Fruit fly (Drosophila melanogaster) whole organism, embryonic: ENCODE results near the gene CG8993.
A peak's percentile ranks its signal among the peaks of the same experiment; 100 is the strongest.

ENCODE experiments used
- ATbp ChIP-seq: fragments of 200-800 bp; sonication (Bioruptor generic); optimal IDR thresholded peaks from 2 replicates; lab custom pipeline; 2017; ENCODE audit warnings: missing biosample characterization, mild to moderate bottlenecking, missing genetic modification characterization, missing genetic modification reagents
- Asciz ChIP-seq: fragments of 200-800 bp; sonication (Bioruptor generic); optimal IDR thresholded peaks from 2 replicates; lab custom pipeline; 2017; ENCODE audit warnings: missing biosample characterization, mild to moderate bottlenecking, missing genetic modification characterization, missing genetic modification reagents
- B-H2 ChIP-seq: fragments of 200-800 bp; sonication (Bioruptor generic); optimal IDR thresholded peaks from 2 replicates; lab custom pipeline; 2018; ENCODE audit warnings: missing biosample characterization, mild to moderate bottlenecking, missing genetic modification characterization
- CG10209 ChIP-seq: fragments of 200-800 bp; sonication (Bioruptor generic); optimal IDR thresholded peaks from 3 replicates; lab custom pipeline; 2017; ENCODE audit warnings: missing biosample characterization, mild to moderate bottlenecking, missing genetic modification characterization, missing genetic modification reagents
- CG10543 ChIP-seq: fragments of 200-800 bp; sonication (Bioruptor generic); optimal IDR thresholded peaks from 3 replicates; lab custom pipeline; 2017; ENCODE audit warnings: missing biosample characterization, mild to moderate bottlenecking, missing genetic modification characterization, moderate library complexity
- CG10979 ChIP-seq: fragments of 200-800 bp; sonication (Bioruptor generic); optimal IDR thresholded peaks from 2 replicates; lab custom pipeline; 2018; ENCODE audit warnings: missing biosample characterization, mild to moderate bottlenecking, missing genetic modification characterization, moderate library complexity
- CG11085 ChIP-seq: fragments of 200-800 bp; sonication (Bioruptor generic); IDR thresholded peaks from 2 replicates; pipeline ENCODE4 v1.3.6; 2022; ENCODE audit warnings: missing biosample characterization, missing genetic modification characterization
- CG12391 ChIP-seq: fragments of 200-800 bp; sonication (Bioruptor generic); optimal IDR thresholded peaks from 3 replicates; lab custom pipeline; 2018; ENCODE audit warnings: missing biosample characterization, mild to moderate bottlenecking, missing genetic modification characterization, moderate library complexity
- CG13894 ChIP-seq: fragments of 200-800 bp; sonication (Bioruptor generic); optimal IDR thresholded peaks from 3 replicates; lab custom pipeline; 2018; ENCODE audit warnings: missing biosample characterization, mild to moderate bottlenecking, missing genetic modification characterization, moderate library complexity
- CG1602 ChIP-seq: fragments of 200-800 bp; sonication (Bioruptor generic); optimal IDR thresholded peaks from 3 replicates; lab custom pipeline; 2016; ENCODE audit warnings: missing biosample characterization, missing genetic modification characterization
- CG17359 ChIP-seq: fragments of 200-800 bp; sonication (Bioruptor generic); optimal IDR thresholded peaks from 3 replicates; lab custom pipeline; 2018; ENCODE audit warnings: missing biosample characterization, mild to moderate bottlenecking, missing genetic modification characterization, moderate library complexity
- CG2889 ChIP-seq: fragments of 200-800 bp; sonication (Bioruptor generic); IDR thresholded peaks from 3 replicates; pipeline ENCODE4 v1.3.6; 2022; ENCODE audit warnings: missing biosample characterization, missing genetic modification characterization
- CG30431 ChIP-seq: fragments of 200-800 bp; sonication (Bioruptor generic); optimal IDR thresholded peaks from 2 replicates; lab custom pipeline; 2017; ENCODE audit warnings: missing biosample characterization, missing genetic modification characterization
- CG3847 ChIP-seq: fragments of 200-800 bp; sonication (Bioruptor generic); IDR thresholded peaks from 2 replicates; pipeline ENCODE4 v1.3.6; 2022; ENCODE audit warnings: missing biosample characterization, missing genetic modification characterization
- CG6175 ChIP-seq: fragments of 200-800 bp; sonication (Bioruptor generic); IDR thresholded peaks from 3 replicates; pipeline ENCODE4 v1.3.6; 2022; ENCODE audit warnings: missing biosample characterization, missing genetic modification characterization
- CG6765 ChIP-seq: fragments of 200-800 bp; sonication (Bioruptor generic); optimal IDR thresholded peaks from 3 replicates; lab custom pipeline; 2017; ENCODE audit warnings: missing biosample characterization, mild to moderate bottlenecking, missing genetic modification characterization
- CG7928 ChIP-seq: fragments of 200-800 bp; sonication (Bioruptor generic); optimal IDR thresholded peaks from 2 replicates; lab custom pipeline; 2017; ENCODE audit warnings: missing biosample characterization, mild to moderate bottlenecking, missing genetic modification characterization
- CG9727 ChIP-seq: fragments of 200-800 bp; sonication (Bioruptor generic); optimal IDR thresholded peaks from 3 replicates; lab custom pipeline; 2017; ENCODE audit warnings: missing biosample characterization, mild to moderate bottlenecking, missing genetic modification characterization
- CG9876 ChIP-seq: fragments of 200-800 bp; sonication (Bioruptor generic); optimal IDR thresholded peaks from 2 replicates; lab custom pipeline; 2016; ENCODE audit warnings: missing biosample characterization, missing genetic modification characterization
- Dp ChIP-seq: fragments of 200-800 bp; sonication (Bioruptor generic); optimal IDR thresholded peaks from 2 replicates; lab custom pipeline; 2018; ENCODE audit warnings: missing biosample characterization, mild to moderate bottlenecking, missing genetic modification characterization, moderate library complexity
- HHEX ChIP-seq: fragments of 200-800 bp; sonication (Bioruptor generic); optimal IDR thresholded peaks from 3 replicates; lab custom pipeline; 2017; ENCODE audit warnings: missing biosample characterization, mild to moderate bottlenecking, missing genetic modification characterization, missing genetic modification reagents
- HmgZ ChIP-seq: fragments of 200-800 bp; sonication (Bioruptor generic); optimal IDR thresholded peaks from 2 replicates; lab custom pipeline; 2018; ENCODE audit warnings: missing biosample characterization, mild to moderate bottlenecking, missing genetic modification characterization
- Hr78 ChIP-seq, 2 experiments: fragments of 200-800 bp in 1 of 2; fragments of >200 bp in 1 of 2; sonication (Bioruptor generic) in 1 of 2; optimal IDR thresholded peaks; 2 replicates each; lab custom pipeline; 2017 to 2019; ENCODE audit warnings: missing biosample characterization in 2 of 2, missing genetic modification characterization in 2 of 2, mild to moderate bottlenecking in 1 of 2, moderate library complexity in 1 of 2
- MBD-R2 ChIP-seq: fragments of 200-800 bp; sonication (Bioruptor generic); IDR thresholded peaks from 2 replicates; pipeline ENCODE4 v1.3.6; 2022; ENCODE audit warnings: missing biosample characterization, missing genetic modification characterization
- Mad ChIP-seq: fragments of 200-800 bp; sonication (Bioruptor generic); optimal IDR thresholded peaks from 2 replicates; lab custom pipeline; 2016; ENCODE audit warnings: missing biosample characterization, missing genetic modification characterization
- Meics ChIP-seq: fragments of 200-800 bp; sonication (Bioruptor generic); optimal IDR thresholded peaks from 2 replicates; lab custom pipeline; 2017; ENCODE audit warnings: missing biosample characterization, mild to moderate bottlenecking, missing genetic modification characterization
- Taf1 ChIP-seq: fragments of 200-800 bp; sonication (Bioruptor generic); IDR thresholded peaks from 2 replicates; pipeline ENCODE4 v1.3.6; 2022; ENCODE audit warnings: missing biosample characterization, missing genetic modification characterization
- al ChIP-seq: fragments of 200-800 bp; sonication (Bioruptor generic); IDR thresholded peaks from 2 replicates; pipeline ENCODE4 v1.3.6; 2022; ENCODE audit warnings: missing biosample characterization, missing genetic modification characterization
- aop ChIP-seq: fragments of 200-800 bp; sonication (Bioruptor generic); IDR thresholded peaks from 2 replicates; pipeline ENCODE4 v1.3.6; 2022; ENCODE audit warnings: missing biosample characterization, missing genetic modification characterization
- ase ChIP-seq: fragments of 200-800 bp; sonication (Bioruptor generic); IDR thresholded peaks from 3 replicates; pipeline ENCODE4 v1.3.6; 2022; ENCODE audit warnings: missing biosample characterization, missing genetic modification characterization
- bbx ChIP-seq: fragments of 200-800 bp; sonication (Bioruptor generic); IDR thresholded peaks from 2 replicates; pipeline ENCODE4 v1.3.6; 2022; ENCODE audit warnings: missing biosample characterization, missing genetic modification characterization; ENCODE audit not compliant: partially characterized antibody
- cg ChIP-seq: fragments of 200-800 bp; sonication (Bioruptor generic); optimal IDR thresholded peaks from 3 replicates; lab custom pipeline; 2019; ENCODE audit warnings: missing biosample characterization, mild to moderate bottlenecking, missing genetic modification characterization, moderate library complexity
- cwo ChIP-seq: fragments of 200-800 bp; sonication (Bioruptor generic); optimal IDR thresholded peaks from 3 replicates; lab custom pipeline; 2017; ENCODE audit warnings: missing biosample characterization, missing genetic modification characterization, mild to moderate bottlenecking, moderate library complexity, missing genetic modification reagents
- dmrt11E ChIP-seq: fragments of 200-800 bp; sonication (Bioruptor generic); optimal IDR thresholded peaks from 3 replicates; lab custom pipeline; 2018; ENCODE audit warnings: missing biosample characterization, mild to moderate bottlenecking, missing genetic modification characterization, moderate library complexity
- eve ChIP-seq, 2 experiments: fragments of >200 bp; optimal IDR thresholded peaks; 2 replicates each; lab custom pipeline; 2017; ENCODE audit warnings: missing biosample characterization in 2 of 2, missing genetic modification characterization in 2 of 2
- fd64A ChIP-seq: fragments of 200-800 bp; sonication (Bioruptor generic); optimal IDR thresholded peaks from 3 replicates; lab custom pipeline; 2018; ENCODE audit warnings: missing biosample characterization, mild to moderate bottlenecking, missing genetic modification characterization
- hkb ChIP-seq, 2 experiments: fragments of 200-800 bp in 1 of 2; fragments of >200 bp in 1 of 2; sonication (Bioruptor generic) in 1 of 2; IDR thresholded peaks in 1 of 2; optimal IDR thresholded peaks in 1 of 2; 2 replicates each; pipeline versions ENCODE4 v1.3.6 to Lab custom; 2017 to 2022; ENCODE audit warnings: missing biosample characterization in 1 of 2, missing genetic modification characterization in 1 of 2
- insv ChIP-seq, 2 experiments: fragments of 200-800 bp; sonication (Bioruptor generic); optimal IDR thresholded peaks; 3 replicates each; lab custom pipeline; 2016 to 2018; ENCODE audit warnings: missing biosample characterization in 2 of 2, missing genetic modification characterization in 2 of 2
- klu ChIP-seq: fragments of 200-800 bp; sonication (Bioruptor generic); IDR thresholded peaks from 2 replicates; pipeline ENCODE4 v1.3.6; 2022; ENCODE audit warnings: missing biosample characterization, missing genetic modification characterization
- lbe ChIP-seq: fragments of 200-800 bp; sonication (Bioruptor generic); optimal IDR thresholded peaks from 2 replicates; lab custom pipeline; 2016; ENCODE audit warnings: missing biosample characterization, mild to moderate bottlenecking, missing genetic modification characterization
- lola ChIP-seq, 3 experiments: fragments of >200 bp in 2 of 3; fragments of 200-800 bp in 1 of 3; sonication (Bioruptor generic) in 1 of 3; optimal IDR thresholded peaks; 2 replicates each; lab custom pipeline; 2017 to 2019; ENCODE audit warnings: missing biosample characterization in 3 of 3, missing genetic modification characterization in 3 of 3, mild to moderate bottlenecking in 1 of 3, moderate library complexity in 1 of 3
- nau ChIP-seq: fragments of 200-800 bp; sonication (Bioruptor generic); optimal IDR thresholded peaks from 3 replicates; lab custom pipeline; 2017; ENCODE audit warnings: missing biosample characterization, mild to moderate bottlenecking, missing genetic modification characterization, missing genetic modification reagents
- nmo ChIP-seq: fragments of 200-800 bp; sonication (Bioruptor generic); optimal IDR thresholded peaks from 2 replicates; lab custom pipeline; 2018; ENCODE audit warnings: missing biosample characterization, mild to moderate bottlenecking, missing genetic modification characterization, moderate library complexity
- shn ChIP-seq: fragments of 200-800 bp; sonication (Bioruptor generic); optimal IDR thresholded peaks from 3 replicates; lab custom pipeline; 2016; ENCODE audit warnings: missing biosample characterization, missing genetic modification characterization
- sima ChIP-seq: fragments of 200-800 bp; sonication (Bioruptor generic); optimal IDR thresholded peaks from 2 replicates; lab custom pipeline; 2016; ENCODE audit warnings: missing biosample characterization, missing genetic modification characterization
- sob ChIP-seq: fragments of 200-800 bp; sonication (Bioruptor generic); IDR thresholded peaks from 2 replicates; pipeline ENCODE4 v1.3.6; 2022; ENCODE audit warnings: missing biosample characterization, missing genetic modification characterization
- trem ChIP-seq: fragments of 200-800 bp; optimal IDR thresholded peaks from 3 replicates; lab custom pipeline; 2019; ENCODE audit warnings: missing biosample characterization, mild to moderate bottlenecking, missing genetic modification characterization, moderate library complexity
- wek ChIP-seq: fragments of 200-800 bp; sonication (Bioruptor generic); optimal IDR thresholded peaks from 3 replicates; lab custom pipeline; 2018; ENCODE audit warnings: missing biosample characterization, mild to moderate bottlenecking, missing genetic modification characterization, moderate library complexity
- zf30C ChIP-seq: fragments of 200-800 bp; sonication (Bioruptor generic); optimal IDR thresholded peaks from 3 replicates; lab custom pipeline; 2018; ENCODE audit warnings: missing biosample characterization, mild to moderate bottlenecking, missing genetic modification characterization

CG8993 gene

DNA sequence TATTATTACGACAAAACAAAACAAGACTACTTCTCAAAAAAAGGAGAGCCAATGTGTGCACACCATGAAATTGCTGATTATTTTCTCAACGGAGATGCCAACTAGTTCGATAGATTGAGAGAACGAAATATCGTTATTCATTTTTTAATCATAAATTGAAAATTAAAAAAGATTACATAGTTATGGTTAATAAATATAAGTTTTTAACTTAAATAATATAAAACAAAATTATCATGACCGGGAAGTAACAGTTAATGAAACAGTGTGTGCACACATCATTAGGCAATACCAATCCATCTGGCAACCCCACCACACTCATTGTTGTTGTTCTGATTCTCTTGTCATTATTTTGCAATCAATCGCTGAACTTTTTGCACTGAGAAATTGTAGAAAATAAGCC is at the start of gene CG8993, which contains the start of gene CG1317 (continued):
- TF ChIP-seq fd64A (GFP tag; lab: Kevin White, UChicago) (no peak), CG7928 (no peak), sob (peak; percentile 58), CG9727 (GFP tag; lab: Kevin White, UChicago) (peak; percentile 61), CG10209 (GFP tag; lab: Kevin White, UChicago) (peak; percentile 47), ATbp (GFP tag; lab: Kevin White, UChicago) (no peak), CG9876 (GFP tag; lab: Kevin White, UChicago) (no peak), CG6765 (no peak), shn (GFP tag; lab: Kevin White, UChicago) (no peak), lbe (GFP tag; lab: Kevin White, UChicago) (no peak), klu (no peak; the same call in 1 of the 2 replicates), Asciz (peak; percentile 23), nau (no peak), al (GFP tag; lab: Robert Waterston, UW) (peak; percentile 39; the same call in 1 of the 2 replicates), lola (GFP tag; optimal IDR thresholded peaks at IDR 0.05; lab: Kevin White, UChicago) (peak in 1 of 3 experiments; percentile 50), Taf1 (peak; percentile 26; the same call in 1 of the 2 replicates), HmgZ (peak; percentile 61), Mad (GFP tag; lab: Kevin White, UChicago) (no peak), Meics (GFP tag; lab: Kevin White, UChicago) (peak; percentile 41), eve (GFP tag; optimal IDR thresholded peaks at IDR 0.05; lab: Kevin White, UChicago) (no peak), CG11085 (GFP tag; lab: Robert Waterston, UW) (no peak), CG10543 (GFP tag; lab: Kevin White, UChicago) (peak; percentile 42), cg (GFP tag; lab: Kevin White, UChicago) (no peak), CG30431 (GFP tag; lab: Kevin White, UChicago) (no peak), CG6175 (GFP tag; lab: Robert Waterston, UW) (no peak), trem (tag; lab: Kevin White, UChicago) (peak; percentile 98), hkb (optimal IDR thresholded peaks at IDR 0.05; lab: Kevin White, UChicago) (peak; percentile 14), hkb (GFP tag; IDR thresholded peaks at IDR 0.05; lab: Robert Waterston, UW) (no peak; the same call in 1 of the 2 replicates), CG13894 (peak; percentile 24), insv (GFP tag; optimal IDR thresholded peaks at IDR 0.05; lab: Kevin White, UChicago) (peak in 1 of 2 experiments; percentile 1), MBD-R2 (GFP tag; lab: Robert Waterston, UW) (peak; percentile 94), cwo (GFP tag; lab: Kevin White, UChicago) (no peak), CG3847 (peak; percentile 81), aop (GFP tag; lab: Robert Waterston, UW) (no peak), HHEX (GFP tag; lab: Kevin White, UChicago) (no peak), Dp (GFP tag; lab: Kevin White, UChicago) (peak; percentile 26), CG17359 (tag; lab: Kevin White, UChicago) (peak; percentile 50), Hr78 (GFP tag; optimal IDR thresholded peaks at IDR 0.05; lab: Kevin White, UChicago) (no peak), wek (no peak), CG2889 (no peak), CG12391 (tag; lab: Kevin White, UChicago) (peak; percentile 83), ase (peak; percentile 30; the same call in 1 of the 3 replicates), CG10979 (tag; lab: Kevin White, UChicago) (peak; percentile 45), CG1602 (peak; percentile 25), zf30C (no peak), sima (GFP tag; lab: Kevin White, UChicago) (no peak), nmo (GFP tag; lab: Kevin White, UChicago) (peak; percentile 79), dmrt11E (tag; lab: Kevin White, UChicago) (peak; percentile 54), B-H2 (GFP tag; lab: Kevin White, UChicago) (peak; percentile 77), bbx (GFP tag; lab: Robert Waterston, UW) (0 out of 2 replicates have a peak, but pooled peaks have one; percentile 47)
